Worm (Caenorhabditis elegans) whole organism, L4/young adult: Measurements from ENCODE around the gene Y39A1A.2.

Experiments used
- W03F9.2 ChIP-seq: fragments of 150-350 bp; optimal IDR thresholded peaks from 2 replicates; lab custom pipeline; 2014; ENCODE audit warnings: missing biosample characterization, missing genetic modification characterization
- dao-5 ChIP-seq: sonication (generic microtip); optimal IDR thresholded peaks from 2 replicates; lab custom pipeline; 2016; ENCODE audit warnings: missing genotype, missing genetic modification characterization, moderate library complexity, missing compliant biosample characterization
- him-1 ChIP-seq: sonication (generic microtip); optimal IDR thresholded peaks from 2 replicates; lab custom pipeline; 2016; ENCODE audit warnings: missing genotype, missing genetic modification reagents, missing genetic modification characterization, missing compliant biosample characterization

Y39A1A.2 gene

DNA sequence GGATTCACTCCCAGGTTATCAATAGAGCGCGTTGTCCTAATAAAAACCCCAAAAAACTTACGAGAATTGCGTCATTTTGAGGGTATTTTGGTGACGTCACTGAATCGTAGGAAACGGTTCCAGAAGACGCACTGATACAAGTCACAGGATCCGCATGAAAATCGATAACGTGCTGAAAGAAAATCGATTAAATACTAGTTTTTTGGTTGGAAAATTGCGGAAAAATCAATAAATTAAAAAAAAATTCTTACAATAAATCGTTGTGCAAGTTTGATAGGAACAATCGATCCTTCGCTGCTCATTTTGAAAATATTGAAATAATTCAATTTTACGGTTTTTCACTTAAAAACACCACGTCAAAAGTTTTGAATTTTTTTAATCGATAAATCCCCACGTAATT is at the start of gene Y39A1A.2:
Gene Y39A1A.2 (minus strand): TSS at position 319 of the 400 bp plus-strand sequence.
- TF ChIP-seq W03F9.2 (tag; lab: Kevin White, UChicago) (no peak), dao-5 (tag; lab: Kevin White, UChicago) (no peak), him-1 (tag; lab: Kevin White, UChicago) (no peak)

DNA sequence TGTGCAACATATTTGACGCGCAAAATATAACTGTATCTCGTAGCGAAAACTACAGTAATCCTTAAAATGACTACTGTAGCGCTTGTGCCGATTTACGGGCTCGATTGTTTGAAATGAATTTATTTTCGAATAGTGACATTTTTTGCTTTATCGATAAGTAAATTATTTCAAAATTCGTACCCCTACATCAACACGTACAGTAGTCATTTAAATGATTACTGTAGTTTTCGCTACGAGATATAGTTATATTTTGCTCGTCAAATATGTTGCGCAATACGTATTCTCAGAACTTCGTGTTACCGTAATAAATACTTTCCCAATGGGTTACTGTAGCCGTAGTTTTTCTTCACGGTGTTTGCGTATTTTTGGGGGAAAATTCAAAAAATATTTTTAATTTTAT is 49.5 kb upstream of the Y39A1A.2 start:
- TF ChIP-seq W03F9.2 (tag; lab: Kevin White, UChicago) (no peak), dao-5 (tag; lab: Kevin White, UChicago) (no peak), him-1 (tag; lab: Kevin White, UChicago) (no peak)

DNA sequence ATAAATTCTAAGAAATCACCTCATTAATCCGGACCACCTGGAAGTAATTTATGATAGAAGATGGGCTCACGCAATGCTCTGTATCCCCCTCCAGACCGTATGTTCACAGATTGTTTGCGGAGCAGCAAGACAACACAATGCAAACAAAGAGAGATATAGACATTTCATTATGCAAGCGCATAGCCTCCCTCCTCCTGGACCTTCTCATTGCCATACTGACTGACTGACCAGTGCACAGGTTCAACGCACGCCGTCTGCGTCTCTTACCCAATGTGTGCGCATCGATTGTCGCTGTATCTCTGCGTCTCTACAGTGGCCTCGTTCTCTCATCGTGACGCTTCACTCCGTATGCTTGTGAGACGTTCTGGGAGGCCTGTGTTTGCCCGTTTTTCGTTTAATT is 48.3 kb upstream of the Y39A1A.2 start:
- TF ChIP-seq W03F9.2 (tag; lab: Kevin White, UChicago) (no peak), dao-5 (tag; lab: Kevin White, UChicago) (no peak), him-1 (tag; lab: Kevin White, UChicago) (no peak)

ce11 chrIII:10649219-10649618 is 45.9 kb upstream of the Y39A1A.2 start, which contains the start of gene emg-1:
TSS of gene emg-1 (plus strand) at chrIII:10649519.
- TF ChIP-seq W03F9.2 (tag; lab: Kevin White, UChicago): no peak
- TF ChIP-seq him-1 (tag; lab: Kevin White, UChicago): no peak
- TF ChIP-seq dao-5 (tag; lab: Kevin White, UChicago): no peak

DNA sequence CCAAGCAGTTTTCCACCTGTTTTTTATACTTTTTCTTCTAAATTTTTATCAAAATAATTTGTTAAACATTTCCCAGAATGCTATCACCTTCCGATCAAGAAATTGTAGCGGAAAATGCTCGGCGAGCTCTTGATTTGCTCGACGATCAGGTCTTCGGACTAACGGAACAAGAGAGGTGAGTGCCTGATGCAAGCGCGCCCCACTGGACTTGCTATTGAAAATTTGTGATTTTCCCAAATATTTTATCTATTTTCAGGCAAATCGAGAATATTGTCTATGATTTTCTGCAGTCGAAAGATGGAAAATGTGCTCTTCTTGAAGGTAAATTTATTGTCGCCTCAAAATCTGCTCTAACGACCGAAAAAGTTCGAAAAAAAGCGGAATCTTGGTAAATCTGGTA is 42.7 kb upstream of the Y39A1A.2 start, which contains the start of gene orc-4:
Gene orc-4 (plus strand): TSS at position 77 of the 400 bp plus-strand sequence.
- TF ChIP-seq W03F9.2 (tag; lab: Kevin White, UChicago) (no peak), dao-5 (tag; lab: Kevin White, UChicago) (no peak), him-1 (tag; lab: Kevin White, UChicago) (no peak)

DNA sequence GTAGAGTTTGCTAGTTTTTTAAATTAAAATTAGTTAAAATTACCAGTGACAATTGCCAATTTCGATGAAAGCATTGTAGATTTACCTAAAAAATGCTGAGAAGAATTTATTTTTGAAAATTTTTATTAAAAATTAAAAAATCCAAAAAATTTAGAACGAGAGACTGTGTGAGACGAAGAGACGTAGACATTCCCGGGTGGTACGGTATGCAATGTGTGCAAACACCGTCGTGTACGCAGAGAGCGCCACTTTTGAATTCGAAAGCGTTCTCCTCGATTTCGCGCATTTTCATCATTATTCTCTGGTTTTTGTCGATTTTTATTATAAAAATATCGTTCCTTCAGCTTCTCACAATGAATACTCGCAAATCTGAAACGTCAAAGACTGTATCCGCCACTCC is 39.4 kb upstream of the Y39A1A.2 start, which contains the start of the genes dhs-11 and orc-1:
Gene dhs-11 (minus strand): TSS at position 85 of the 400 bp plus-strand sequence.
Gene orc-1 (plus strand): TSS at position 349 of the 400 bp plus-strand sequence.
- TF ChIP-seq W03F9.2 (tag; lab: Kevin White, UChicago) (peak; percentile 70), dao-5 (tag; lab: Kevin White, UChicago) (no peak)

ce11 chrIII:10638339-10639021 is 35.1 kb upstream of the Y39A1A.2 start, which contains the start of gene Y39A1A.27:
TSS of gene Y39A1A.27 (plus strand) at chrIII:10638971.
- TF ChIP-seq dao-5 (tag; lab: Kevin White, UChicago): no peak
- no peak for TF ChIP-seq W03F9.2 (tag; lab: Kevin White, UChicago)
- TF ChIP-seq him-1 (tag; lab: Kevin White, UChicago): no peak

- TF ChIP-seq dao-5 (tag; lab: Kevin White, UChicago): no peak
- no peak for TF ChIP-seq W03F9.2 (tag; lab: Kevin White, UChicago)
- no peak for TF ChIP-seq him-1 (tag; lab: Kevin White, UChicago)
Observed at ce11 chrIII:10637933-10638332, 34.6 kb upstream of the Y39A1A.2 start.

ce11 chrIII:10636493-10637031 is 33.2 kb upstream of the Y39A1A.2 start:
- TF ChIP-seq him-1 (tag; lab: Kevin White, UChicago): no peak
- no peak for TF ChIP-seq W03F9.2 (tag; lab: Kevin White, UChicago)

- no peak for TF ChIP-seq W03F9.2 (tag; lab: Kevin White, UChicago)
- no peak for TF ChIP-seq dao-5 (tag; lab: Kevin White, UChicago)
- TF ChIP-seq him-1 (tag; lab: Kevin White, UChicago): no peak
Observed at ce11 chrIII:10634576-10634975, 31.2 kb upstream of the Y39A1A.2 start.

DNA sequence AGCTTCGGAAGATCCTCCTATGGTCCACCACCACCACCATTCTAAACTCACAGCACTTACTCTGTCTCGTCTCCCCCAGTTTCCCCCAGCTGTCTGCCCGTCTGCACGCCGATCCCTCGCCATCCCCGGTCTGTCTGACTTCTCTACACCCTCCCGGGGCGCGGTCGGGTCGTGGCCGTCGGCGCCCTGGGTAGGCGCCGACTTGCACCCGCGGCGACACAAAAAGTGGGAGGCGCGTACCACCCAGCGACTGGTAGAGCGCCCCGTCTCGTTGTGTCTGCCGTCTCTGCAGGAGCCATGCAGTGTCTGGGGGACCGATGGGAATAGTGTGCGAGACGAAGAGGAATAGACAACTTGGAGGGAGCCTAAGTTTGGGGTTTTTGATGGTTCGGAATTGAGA is 30.7 kb upstream of the Y39A1A.2 start:
- TF ChIP-seq dao-5 (tag; lab: Kevin White, UChicago) (peak; percentile 64), W03F9.2 (tag; lab: Kevin White, UChicago) (no peak)

- no peak for TF ChIP-seq dao-5 (tag; lab: Kevin White, UChicago)
- no peak for TF ChIP-seq W03F9.2 (tag; lab: Kevin White, UChicago)
- no peak for TF ChIP-seq him-1 (tag; lab: Kevin White, UChicago)
Observed at ce11 chrIII:10633403-10633674, 30.0 kb upstream of the Y39A1A.2 start, which contains the start of gene Y39A1A.9. TSS of gene Y39A1A.9 (minus strand) at chrIII:10633501.

DNA sequence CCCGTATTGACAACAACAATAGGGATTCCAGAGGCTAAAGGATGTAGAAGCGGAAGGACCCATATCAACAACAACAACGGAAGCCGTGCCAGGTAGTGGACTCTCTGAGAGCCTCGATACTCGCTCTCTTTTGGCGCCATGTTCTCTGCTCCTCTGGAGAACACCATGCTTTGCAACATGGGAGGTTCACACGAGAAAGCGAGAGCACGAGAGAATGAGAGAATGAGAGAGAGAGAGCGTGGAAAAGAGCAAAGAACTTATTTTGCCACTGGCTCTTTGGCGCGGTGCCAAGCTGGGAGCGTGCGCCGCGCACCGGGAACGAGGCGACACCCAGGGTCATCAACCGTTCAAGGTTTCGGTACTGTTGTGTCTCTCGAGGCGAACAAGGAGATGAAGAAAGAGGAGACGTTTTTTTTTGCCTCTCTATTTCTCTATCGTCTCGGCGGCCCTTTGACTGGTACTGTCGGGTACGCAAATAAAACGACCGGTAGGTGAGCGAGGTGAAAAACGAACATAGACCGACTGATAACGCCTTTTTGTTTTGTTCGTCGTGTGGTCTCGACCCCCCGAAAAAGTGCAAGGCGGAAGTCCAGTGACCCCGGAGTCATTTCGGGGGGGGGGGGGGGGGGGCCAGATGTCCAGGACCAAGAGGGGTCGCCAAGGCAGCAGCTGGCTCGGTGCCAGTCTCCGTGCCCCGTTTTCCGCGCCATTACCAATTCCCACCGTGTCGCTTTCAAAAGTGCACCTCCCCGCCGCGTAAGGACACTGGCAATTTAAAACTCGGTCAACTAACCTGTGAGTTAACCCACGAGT is 29.4 kb upstream of the Y39A1A.2 start, which contains the start of gene Y39A1A.10:
Gene Y39A1A.10 (plus strand): TSS at position 139 of the 813 bp plus-strand sequence.
- no peak for TF ChIP-seq dao-5 (tag; lab: Kevin White, UChicago)
- TF ChIP-seq W03F9.2 (tag; lab: Kevin White, UChicago): no peak
- TF ChIP-seq him-1 (tag; lab: Kevin White, UChicago): no peak
